Worm (Caenorhabditis elegans) whole organism, mixed stage, embryonic: ENCODE data around the gene ZK377.15.
A peak's percentile ranks its signal among the peaks of the same experiment; 100 is the strongest.

Experiments used
- M03D4.4 ChIP-seq: sonication (generic microtip); optimal IDR thresholded peaks from 2 replicates; lab custom pipeline; 2017; ENCODE audit warnings: mild to moderate bottlenecking, missing genetic modification characterization, missing compliant biosample characterization
- blmp-1 ChIP-seq: fragments of 150-350 bp; optimal IDR thresholded peaks from 2 replicates; lab custom pipeline; 2014; ENCODE audit warnings: missing biosample characterization, missing genetic modification characterization
- ceh-39 ChIP-seq: fragments of 150-350 bp; optimal IDR thresholded peaks from 2 replicates; lab custom pipeline; 2014; ENCODE audit warnings: missing biosample characterization, missing genetic modification characterization
- ceh-43 ChIP-seq: fragments of 200-800 bp; sonication (Bioruptor generic); optimal IDR thresholded peaks from 2 replicates; lab custom pipeline; 2018; ENCODE audit warnings: mild to moderate bottlenecking, missing genetic modification characterization, moderate library complexity, missing compliant biosample characterization
- ces-1 ChIP-seq: fragments of 150-350 bp; optimal IDR thresholded peaks from 2 replicates; lab custom pipeline; 2014; ENCODE audit warnings: missing biosample characterization, missing genetic modification reagents, missing genetic modification characterization
- cnd-1 ChIP-seq: fragments of 200-800 bp; sonication (Bioruptor generic); optimal IDR thresholded peaks from 2 replicates; lab custom pipeline; 2018; ENCODE audit warnings: mild to moderate bottlenecking, missing genetic modification characterization, missing compliant biosample characterization
- drap-1 ChIP-seq: fragments of 200-800 bp; sonication (Bioruptor generic); optimal IDR thresholded peaks from 3 replicates; lab custom pipeline; 2018; ENCODE audit warnings: mild to moderate bottlenecking, missing genetic modification characterization, missing compliant biosample characterization
- elt-1 ChIP-seq: sonication (generic microtip); optimal IDR thresholded peaks from 2 replicates; lab custom pipeline; 2017; ENCODE audit warnings: missing genetic modification characterization, mild to moderate bottlenecking, missing compliant biosample characterization, antibody characterized with exemption, moderate library complexity, borderline replicate concordance; ENCODE audit not compliant: insufficient read depth
- elt-3 ChIP-seq: fragments of 150-350 bp; optimal IDR thresholded peaks from 2 replicates; lab custom pipeline; 2014; ENCODE audit warnings: missing biosample characterization, missing genetic modification characterization
- flh-1 ChIP-seq: fragments of 200-800 bp; sonication (Bioruptor generic); optimal IDR thresholded peaks from 2 replicates; lab custom pipeline; 2018; ENCODE audit warnings: mild to moderate bottlenecking, missing genetic modification characterization, moderate library complexity, missing compliant biosample characterization
- ham-2 ChIP-seq: fragments of 200-800 bp; sonication (Bioruptor generic); optimal IDR thresholded peaks from 2 replicates; lab custom pipeline; 2018; ENCODE audit warnings: mild to moderate bottlenecking, missing genetic modification characterization, missing compliant biosample characterization
- hlh-1 ChIP-seq: fragments of 150-350 bp; optimal IDR thresholded peaks from 2 replicates; lab custom pipeline; 2014; ENCODE audit warnings: missing biosample characterization, missing genetic modification reagents, missing genetic modification characterization
- lin-32 ChIP-seq: fragments of 200-800 bp; sonication (Bioruptor generic); optimal IDR thresholded peaks from 2 replicates; lab custom pipeline; 2018; ENCODE audit warnings: mild to moderate bottlenecking, missing genetic modification characterization, missing compliant biosample characterization
- mab-5 ChIP-seq: fragments of 150-350 bp; optimal IDR thresholded peaks from 2 replicates; lab custom pipeline; 2014; ENCODE audit warnings: missing biosample characterization, missing genetic modification characterization
- mep-1 ChIP-seq: fragments of 150-350 bp; optimal IDR thresholded peaks from 2 replicates; lab custom pipeline; 2017; ENCODE audit warnings: missing biosample characterization, missing genetic modification reagents, missing genetic modification characterization, inconsistent platforms
- mls-2 ChIP-seq: sonication (generic microtip); optimal IDR thresholded peaks from 2 replicates; lab custom pipeline; 2016; ENCODE audit warnings: mild to moderate bottlenecking, missing genetic modification characterization, moderate library complexity, missing compliant biosample characterization
- nhr-2 ChIP-seq: fragments of 150-350 bp; optimal IDR thresholded peaks from 2 replicates; lab custom pipeline; 2014; ENCODE audit warnings: missing biosample characterization, missing genetic modification characterization
- nhr-237 ChIP-seq: fragments of 150-350 bp; optimal IDR thresholded peaks from 2 replicates; lab custom pipeline; 2014; ENCODE audit warnings: missing biosample characterization, missing genetic modification characterization
- nhr-28 ChIP-seq: fragments of 150-350 bp; optimal IDR thresholded peaks from 2 replicates; lab custom pipeline; 2014; ENCODE audit warnings: missing biosample characterization, missing genetic modification characterization
- nhr-76 ChIP-seq: sonication (generic microtip); optimal IDR thresholded peaks from 2 replicates; lab custom pipeline; 2017; ENCODE audit warnings: missing biosample characterization, missing genetic modification characterization
- pha-4 ChIP-seq: fragments of 150-350 bp; optimal IDR thresholded peaks from 2 replicates; lab custom pipeline; 2018; ENCODE audit warnings: missing biosample characterization, missing genetic modification reagents, missing genetic modification characterization
- sem-2 ChIP-seq: fragments of 200-800 bp; sonication (Bioruptor generic); optimal IDR thresholded peaks from 2 replicates; lab custom pipeline; 2018; ENCODE audit warnings: mild to moderate bottlenecking, missing genetic modification characterization, missing compliant biosample characterization
- snpc-4 ChIP-seq: fragments of 150-350 bp; optimal IDR thresholded peaks from 2 replicates; lab custom pipeline; 2014; ENCODE audit warnings: missing biosample characterization, missing genetic modification characterization
- sptf-1 ChIP-seq: sonication (generic microtip); optimal IDR thresholded peaks from 2 replicates; lab custom pipeline; 2017; ENCODE audit warnings: mild to moderate bottlenecking, missing genetic modification characterization, moderate library complexity, missing compliant biosample characterization
- tbx-8 ChIP-seq: fragments of 200-800 bp; sonication (Bioruptor generic); optimal IDR thresholded peaks from 2 replicates; lab custom pipeline; 2018; ENCODE audit warnings: mild to moderate bottlenecking, missing genetic modification characterization, moderate library complexity, missing compliant biosample characterization
- unc-120 ChIP-seq: sonication (generic microtip); optimal IDR thresholded peaks from 2 replicates; lab custom pipeline; 2017; ENCODE audit warnings: missing genetic modification characterization, missing compliant biosample characterization; ENCODE audit not compliant: poor library complexity, severe bottlenecking
- unc-39 ChIP-seq: fragments of 150-350 bp; optimal IDR thresholded peaks from 2 replicates; lab custom pipeline; 2014; ENCODE audit warnings: missing biosample characterization, missing genetic modification characterization
- unc-62 ChIP-seq: fragments of 150-350 bp; optimal IDR thresholded peaks from 2 replicates; lab custom pipeline; 2014; ENCODE audit warnings: missing biosample characterization, missing genetic modification reagents, missing genetic modification characterization
- zip-8 ChIP-seq: fragments of 150-350 bp; optimal IDR thresholded peaks from 2 replicates; lab custom pipeline; 2014; ENCODE audit warnings: missing biosample characterization, missing genetic modification characterization
- ztf-11 ChIP-seq: fragments of 150-350 bp; optimal IDR thresholded peaks from 2 replicates; lab custom pipeline; 2014; ENCODE audit warnings: missing biosample characterization, missing genetic modification characterization

The ZK377.15 gene

DNA sequence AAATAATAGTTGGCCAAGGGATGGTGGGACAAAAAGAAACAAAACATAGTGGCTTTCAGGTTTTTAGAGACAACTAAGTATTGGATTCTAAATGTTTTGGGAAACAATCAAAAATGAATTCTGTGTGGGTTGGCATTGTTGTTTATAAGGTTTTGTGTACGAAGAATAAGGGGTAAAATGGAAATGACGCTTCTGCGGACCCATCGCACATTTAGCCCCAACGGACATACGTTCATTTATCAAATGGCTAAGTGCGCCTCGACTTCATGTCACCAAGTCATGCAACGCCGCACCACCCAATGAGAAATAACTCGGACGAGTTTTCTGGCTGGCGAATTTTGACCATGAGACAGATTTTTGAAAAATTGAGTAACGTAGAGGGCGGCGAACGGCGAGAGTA, 4.6 kb upstream of the ZK377.15 start:
- TF ChIP-seq cnd-1 (tag; lab: Kevin White, UChicago) (no peak), ces-1 (GFP tag; lab: Kevin White, UChicago) (no peak), zip-8 (no peak)

DNA sequence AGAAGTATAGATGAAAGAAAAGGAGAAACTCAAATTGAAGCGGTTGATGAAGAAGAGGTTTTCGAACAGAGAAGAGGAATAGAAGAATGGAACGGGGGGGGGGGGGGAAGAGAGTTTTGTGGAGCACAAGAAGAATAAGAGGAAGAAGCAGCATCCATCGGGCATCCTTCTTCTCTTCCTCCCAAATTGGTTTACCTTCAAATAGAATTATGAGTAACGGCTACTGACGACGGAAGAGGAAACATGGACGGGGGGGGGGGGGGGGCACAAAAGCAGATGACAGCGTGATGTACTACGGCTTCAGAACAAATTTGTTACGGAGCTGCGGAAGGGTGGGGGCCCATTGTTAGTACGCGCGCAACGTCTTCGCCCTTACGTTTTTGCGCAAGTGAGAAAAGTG, 3.6 kb upstream of the ZK377.15 start:
- TF ChIP-seq sptf-1 (tag; lab: Kevin White, UChicago) (peak; percentile 56), tbx-8 (GFP tag; lab: Kevin White, UChicago) (no peak), nhr-2 (no peak), mls-2 (tag; lab: Kevin White, UChicago) (peak; percentile 65), drap-1 (GFP tag; lab: Kevin White, UChicago) (no peak), pha-4 (tag; lab: Kevin White, UChicago) (no peak), M03D4.4 (tag; lab: Kevin White, UChicago) (peak; percentile 14), unc-62 (GFP tag; lab: Kevin White, UChicago) (no peak), ces-1 (GFP tag; lab: Kevin White, UChicago) (peak; percentile 95), nhr-237 (tag; lab: Kevin White, UChicago) (no peak), elt-3 (tag; lab: Kevin White, UChicago) (no peak), mab-5 (tag; lab: Kevin White, UChicago) (no peak), snpc-4 (tag; lab: Kevin White, UChicago) (no peak)

DNA sequence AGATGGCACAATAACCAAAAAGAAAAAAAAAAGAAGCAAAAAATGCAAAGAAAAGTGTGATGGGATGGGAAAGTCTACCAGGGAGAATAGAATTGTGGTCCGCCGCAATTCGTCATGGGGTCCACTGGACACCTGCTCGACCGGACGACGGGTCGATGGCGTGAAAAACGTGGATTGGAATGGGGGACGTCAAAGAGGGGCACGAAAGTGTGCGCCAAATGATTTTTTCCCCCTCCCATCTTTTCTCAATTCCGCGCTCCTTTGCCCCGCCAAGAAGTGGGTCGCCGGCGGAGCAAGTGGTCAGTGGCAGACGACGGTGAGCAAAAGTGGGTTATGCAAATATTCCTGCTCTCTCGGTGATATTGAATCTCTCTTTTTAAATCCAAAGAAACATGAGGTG, 2.3 kb upstream of the ZK377.15 start:
- TF ChIP-seq M03D4.4 (tag; lab: Kevin White, UChicago): no peak
- no peak for TF ChIP-seq flh-1 (GFP tag; lab: Kevin White, UChicago)
- no peak for TF ChIP-seq elt-1 (tag; lab: Kevin White, UChicago)
- TF ChIP-seq hlh-1 (tag; lab: Kevin White, UChicago): peak; percentile 8
- TF ChIP-seq sptf-1 (tag; lab: Kevin White, UChicago): no peak

DNA sequence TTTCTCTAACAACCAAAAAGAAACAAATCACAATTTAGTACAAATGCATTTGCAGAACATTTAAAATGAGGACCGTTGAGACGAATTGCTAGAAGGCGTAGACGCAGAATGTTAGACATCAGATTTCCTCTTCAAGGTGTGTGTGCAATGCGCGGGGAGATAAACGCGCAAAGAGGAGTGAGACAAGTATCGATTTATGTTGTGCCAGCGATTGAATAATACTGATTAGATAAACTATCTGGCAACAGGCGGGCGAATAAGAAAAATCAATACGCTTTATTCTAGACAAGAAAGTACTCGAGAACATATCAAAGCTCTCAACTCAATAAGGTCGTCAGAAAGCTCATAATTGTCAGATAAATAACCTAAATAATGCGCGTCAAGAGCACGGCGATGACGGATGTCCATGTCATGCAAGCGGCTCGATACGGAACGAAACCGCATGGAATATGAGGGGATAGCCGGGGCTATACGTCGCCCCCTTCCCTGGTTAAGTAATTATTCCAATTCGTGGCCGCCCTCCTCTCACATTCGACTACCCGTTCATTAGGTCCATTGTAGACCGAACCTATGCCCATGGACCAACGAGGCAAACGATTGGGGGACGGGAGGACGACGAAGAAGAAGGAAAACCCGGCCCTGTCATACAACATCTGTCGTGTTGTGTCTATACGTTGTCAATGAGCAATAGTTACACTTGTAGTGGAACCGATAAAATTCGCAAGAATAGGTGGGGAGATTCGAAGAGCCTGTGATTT, 1.5 kb upstream of the ZK377.15 start:
- TF ChIP-seq sem-2 (GFP tag; lab: Kevin White, UChicago) (no peak), mab-5 (tag; lab: Kevin White, UChicago) (no peak), nhr-2 (peak; percentile 60), lin-32 (GFP tag; lab: Kevin White, UChicago) (no peak), M03D4.4 (tag; lab: Kevin White, UChicago) (no peak), elt-1 (tag; lab: Kevin White, UChicago) (peak; percentile 77), elt-3 (tag; lab: Kevin White, UChicago) (no peak), unc-39 (tag; lab: Kevin White, UChicago) (no peak), mls-2 (tag; lab: Kevin White, UChicago) (peak; percentile 43), cnd-1 (tag; lab: Kevin White, UChicago) (peak; percentile 81), drap-1 (GFP tag; lab: Kevin White, UChicago) (no peak), nhr-237 (tag; lab: Kevin White, UChicago) (no peak), ham-2 (peak; percentile 33), pha-4 (tag; lab: Kevin White, UChicago) (no peak), ztf-11 (tag; lab: Kevin White, UChicago) (no peak), tbx-8 (GFP tag; lab: Kevin White, UChicago) (no peak), ceh-43 (GFP tag; lab: Kevin White, UChicago) (no peak), ceh-39 (peak; percentile 28), zip-8 (no peak), mep-1 (tag; lab: Kevin White, UChicago) (peak; percentile 2), nhr-28 (tag; lab: Kevin White, UChicago) (no peak), hlh-1 (tag; lab: Kevin White, UChicago) (no peak), unc-120 (peak; percentile 13), blmp-1 (tag; lab: Kevin White, UChicago) (no peak), unc-62 (GFP tag; lab: Kevin White, UChicago) (no peak), ces-1 (GFP tag; lab: Kevin White, UChicago) (peak; percentile 48), sptf-1 (tag; lab: Kevin White, UChicago) (peak; percentile 26), nhr-76 (no peak)
- TF ChIP-seq, all 35 proteins: peak for 10
